Fruit fly (Drosophila melanogaster): ENCODE results near the gene CG9386.

CG9386 gene

dm6 chr3R:9590952-9591532 is 35.8 kb upstream of the CG9386 start, which contains the start of the genes bocks and CG8312:
TSS of gene bocks (minus strand) at chr3R:9591002.
TSS of gene CG8312 (plus strand) at chr3R:9591309.
- TF ChIP-seq Abd-B (GFP tag; optimal IDR thresholded peaks at IDR 0.05) (no peak), sage (GFP tag; optimal IDR thresholded peaks at IDR 0.05) (no peak), Hnf4 (GFP tag; optimal IDR thresholded peaks at IDR 0.05) (peak; percentile 78), Rel (GFP tag; optimal IDR thresholded peaks at IDR 0.05) (no peak), Rel (tag; optimal IDR thresholded peaks at IDR 0.05) (peak; percentile 48), ey (GFP tag; optimal IDR thresholded peaks at IDR 0.05) (peak; percentile 25), pan (optimal IDR thresholded peaks at IDR 0.05) (no peak), OdsH (GFP tag; optimal IDR thresholded peaks at IDR 0.05) (no peak), tai (GFP tag; optimal IDR thresholded peaks at IDR 0.05) (no peak), HLH106 (tag; optimal IDR thresholded peaks at IDR 0.05) (peak; percentile 36), sv (GFP tag; optimal IDR thresholded peaks at IDR 0.05) (peak; percentile 27), Jra (GFP tag; optimal IDR thresholded peaks at IDR 0.05) (peak; percentile 80), jim (GFP tag; optimal IDR thresholded peaks at IDR 0.05) (no peak), fru (GFP tag; optimal IDR thresholded peaks at IDR 0.05) (peak; percentile 65), woc (GFP tag; optimal IDR thresholded peaks at IDR 0.05) (no peak), Sp1 (GFP tag; optimal IDR thresholded peaks at IDR 0.05) (peak; percentile 21), Hr83 (GFP tag; optimal IDR thresholded peaks at IDR 0.05; ENCODE audit: poor library complexity, severe bottlenecking) (peak; percentile 31), Vsx2 (GFP tag; optimal IDR thresholded peaks at IDR 0.05; ENCODE audit: partially characterized antibody) (no peak), foxo (GFP tag; optimal IDR thresholded peaks at IDR 0.05) (peak in 1 of 2 experiments; percentile 46), dl (GFP tag; optimal IDR thresholded peaks at IDR 0.05; ENCODE audit: insufficient read depth in 1 of 2, partially characterized antibody in 2 of 2) (no peak), brk (GFP tag; optimal IDR thresholded peaks at IDR 0.05) (no peak), psq (GFP tag; optimal IDR thresholded peaks at IDR 0.05) (no peak), CrebA (GFP tag; optimal IDR thresholded peaks at IDR 0.05; ENCODE audit: borderline replicate concordance) (no peak), CG9705 (GFP tag; optimal IDR thresholded peaks at IDR 0.05) (peak; percentile 22), h (GFP tag; optimal IDR thresholded peaks at IDR 0.05) (peak; percentile 53), br (GFP tag; optimal IDR thresholded peaks at IDR 0.05) (peak; percentile 63), dmrt93B (GFP tag; optimal IDR thresholded peaks at IDR 0.05) (no peak), Dif (GFP tag; optimal IDR thresholded peaks at IDR 0.05; ENCODE audit: partially characterized antibody) (no peak), Mio (GFP tag; optimal IDR thresholded peaks at IDR 0.05) (no peak), Myc (optimal IDR thresholded peaks at IDR 0.05) (peak; percentile 63), Dfd (GFP tag; optimal IDR thresholded peaks at IDR 0.05) (no peak), N (GFP tag; optimal IDR thresholded peaks at IDR 0.05) (no peak), usp (GFP tag; optimal IDR thresholded peaks at IDR 0.05) (no peak), Hr78 (GFP tag; optimal IDR thresholded peaks at IDR 0.05) (no peak), GATAd (GFP tag; optimal IDR thresholded peaks at IDR 0.05) (no peak), CG32264 (GFP tag; optimal IDR thresholded peaks at IDR 0.05) (no peak), dsf (GFP tag; optimal IDR thresholded peaks at IDR 0.05; ENCODE audit: borderline replicate concordance) (no peak), rgr (GFP tag; optimal IDR thresholded peaks at IDR 0.05) (peak; percentile 42), lola (GFP tag; optimal IDR thresholded peaks at IDR 0.05) (no peak)

- TF ChIP-seq dmrt93B (GFP tag; optimal IDR thresholded peaks at IDR 0.05): peak; percentile 14
- TF ChIP-seq foxo (GFP tag; optimal IDR thresholded peaks at IDR 0.05): peak in 1 of 2 experiments; percentile 66
- peak; percentile 32 for TF ChIP-seq Sp1 (GFP tag; optimal IDR thresholded peaks at IDR 0.05)
- TF ChIP-seq Dif (GFP tag; optimal IDR thresholded peaks at IDR 0.05; ENCODE audit: partially characterized antibody): no peak
- peak; percentile 52 for TF ChIP-seq sage (GFP tag; optimal IDR thresholded peaks at IDR 0.05)
- TF ChIP-seq GATAd (GFP tag; optimal IDR thresholded peaks at IDR 0.05): peak; percentile 38
- peak; percentile 36 for TF ChIP-seq sv (GFP tag; optimal IDR thresholded peaks at IDR 0.05)
- no peak for TF ChIP-seq Hnf4 (GFP tag; optimal IDR thresholded peaks at IDR 0.05)
- no peak for TF ChIP-seq usp (GFP tag; optimal IDR thresholded peaks at IDR 0.05)
- peak; percentile 46 for TF ChIP-seq CG32264 (GFP tag; optimal IDR thresholded peaks at IDR 0.05)
- no peak for TF ChIP-seq Vsx2 (GFP tag; optimal IDR thresholded peaks at IDR 0.05; ENCODE audit: partially characterized antibody)
- no peak for TF ChIP-seq brk (GFP tag; optimal IDR thresholded peaks at IDR 0.05)
- TF ChIP-seq Rel (GFP tag; optimal IDR thresholded peaks at IDR 0.05): no peak
- peak; percentile 33 for TF ChIP-seq Rel (tag; optimal IDR thresholded peaks at IDR 0.05)
- TF ChIP-seq dsf (GFP tag; optimal IDR thresholded peaks at IDR 0.05; ENCODE audit: borderline replicate concordance): peak; percentile 33
- peak; percentile 72 for TF ChIP-seq Jra (GFP tag; optimal IDR thresholded peaks at IDR 0.05)
- TF ChIP-seq h (GFP tag; optimal IDR thresholded peaks at IDR 0.05): peak; percentile 71
- TF ChIP-seq Myc (optimal IDR thresholded peaks at IDR 0.05): peak; percentile 89
- peak; percentile 53 for TF ChIP-seq ey (GFP tag; optimal IDR thresholded peaks at IDR 0.05)
- TF ChIP-seq N (GFP tag; optimal IDR thresholded peaks at IDR 0.05): no peak
- peak; percentile 59 for TF ChIP-seq HLH106 (tag; optimal IDR thresholded peaks at IDR 0.05)
- TF ChIP-seq br (GFP tag; optimal IDR thresholded peaks at IDR 0.05): peak; percentile 60
- peak; percentile 35 for TF ChIP-seq psq (GFP tag; optimal IDR thresholded peaks at IDR 0.05)
- peak; percentile 28 for TF ChIP-seq CG9705 (GFP tag; optimal IDR thresholded peaks at IDR 0.05)
- no peak for TF ChIP-seq tai (GFP tag; optimal IDR thresholded peaks at IDR 0.05)
- TF ChIP-seq rgr (GFP tag; optimal IDR thresholded peaks at IDR 0.05): peak; percentile 68
- TF ChIP-seq woc (GFP tag; optimal IDR thresholded peaks at IDR 0.05): peak; percentile 91
- peak; percentile 83 for TF ChIP-seq Hr83 (GFP tag; optimal IDR thresholded peaks at IDR 0.05; ENCODE audit: poor library complexity, severe bottlenecking)
- TF ChIP-seq Dfd (GFP tag; optimal IDR thresholded peaks at IDR 0.05): no peak
Measured at dm6 chr3R:9586663-9587248, 31.5 kb upstream of the CG9386 start, which contains the start of gene P58IPK. TSS of gene P58IPK (plus strand) at chr3R:9586942.

Data from whole organism, wandering third instar larva.